Fruit fly (Drosophila melanogaster): ENCODE measurements around the gene JMJD6.
A peak's percentile ranks its signal among the peaks of the same experiment; 100 is the strongest.

JMJD6 gene

DNA sequence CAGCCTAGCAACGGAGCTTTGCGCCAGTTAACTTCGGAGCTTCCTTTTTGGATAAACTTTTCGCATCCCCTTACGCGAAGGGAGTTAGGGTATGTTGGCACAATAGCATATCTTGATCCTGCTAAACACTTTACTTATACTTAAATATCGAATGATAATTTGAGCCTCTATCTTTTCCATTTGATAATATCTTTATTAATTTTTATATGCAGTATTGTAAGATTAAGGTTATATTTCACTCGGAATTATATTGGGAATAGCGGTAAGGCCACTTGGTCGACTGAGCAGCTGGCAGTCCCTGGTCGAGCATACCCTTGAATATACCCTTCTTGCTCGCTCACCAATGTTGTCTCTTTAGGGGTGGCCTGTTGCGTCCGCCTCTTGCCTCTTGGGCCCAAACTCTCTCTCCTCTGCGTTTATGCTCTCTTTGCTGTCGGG lies 6.6 kb upstream of the JMJD6 start (continued):
- peak in 1 of 2 experiments; percentile 73 for TF ChIP-seq Pdp1 (GFP tag; optimal IDR thresholded peaks at IDR 0.05)
- TF ChIP-seq CG12659 (GFP tag; optimal IDR thresholded peaks at IDR 0.05): peak; percentile 59
- TF ChIP-seq CG7271 (tag; optimal IDR thresholded peaks at IDR 0.05): no peak
- TF ChIP-seq CG7357 (GFP tag; IDR thresholded peaks at IDR 0.05): peak; percentile 45; the same call in 1 of the 3 replicates
- peak; percentile 71 for TF ChIP-seq sisA (GFP tag; IDR thresholded peaks at IDR 0.05)
- peak; percentile 14 for TF ChIP-seq CG2116 (GFP tag; optimal IDR thresholded peaks at IDR 0.05)
- TF ChIP-seq CG4730 (GFP tag; IDR thresholded peaks at IDR 0.05): peak; percentile 63
- TF ChIP-seq H2.0 (GFP tag; IDR thresholded peaks at IDR 0.05): peak; percentile 83
- TF ChIP-seq nau (GFP tag; optimal IDR thresholded peaks at IDR 0.05): no peak
- TF ChIP-seq Six4 (GFP tag; optimal IDR thresholded peaks at IDR 0.05): peak; percentile 37
- TF ChIP-seq CG8290 (GFP tag; optimal IDR thresholded peaks at IDR 0.05): no peak
- no peak for TF ChIP-seq CG8290 (tag; optimal IDR thresholded peaks at IDR 0.05)
- TF ChIP-seq CG34376 (GFP tag; optimal IDR thresholded peaks at IDR 0.05): no peak
- peak; percentile 13 for TF ChIP-seq dmrt11E (tag; optimal IDR thresholded peaks at IDR 0.05)
- TF ChIP-seq NFAT (GFP tag; IDR thresholded peaks at IDR 0.05): peak; percentile 65; the same call in 1 of the 2 replicates
- peak; percentile 46 for TF ChIP-seq phol (tag; optimal IDR thresholded peaks at IDR 0.05)
- peak; percentile 7 for TF ChIP-seq CG14710 (tag; optimal IDR thresholded peaks at IDR 0.05)
- no peak for TF ChIP-seq CG13123 (GFP tag; optimal IDR thresholded peaks at IDR 0.05)
- TF ChIP-seq CG3838 (GFP tag; optimal IDR thresholded peaks at IDR 0.05): no peak
- TF ChIP-seq NK7.1 (GFP tag; optimal IDR thresholded peaks at IDR 0.05): peak; percentile 57
- TF ChIP-seq CHES-1-like (GFP tag; optimal IDR thresholded peaks at IDR 0.05): no peak
- TF ChIP-seq trh (GFP tag; optimal IDR thresholded peaks at IDR 0.05): peak; percentile 50
- TF ChIP-seq CG31441 (GFP tag; IDR thresholded peaks at IDR 0.05): no peak; the same call in 1 of the 2 replicates
- TF ChIP-seq vvl (GFP tag; IDR thresholded peaks at IDR 0.05): peak; percentile 72
- TF ChIP-seq Scr (GFP tag; IDR thresholded peaks at IDR 0.05; ENCODE audit: partially characterized antibody): no peak
- TF ChIP-seq BEAF-32 (GFP tag; optimal IDR thresholded peaks at IDR 0.05): no peak
- TF ChIP-seq CG17361 (GFP tag; IDR thresholded peaks at IDR 0.05): peak; percentile 61
- TF ChIP-seq CG8281 (tag; optimal IDR thresholded peaks at IDR 0.05): no peak

DNA sequence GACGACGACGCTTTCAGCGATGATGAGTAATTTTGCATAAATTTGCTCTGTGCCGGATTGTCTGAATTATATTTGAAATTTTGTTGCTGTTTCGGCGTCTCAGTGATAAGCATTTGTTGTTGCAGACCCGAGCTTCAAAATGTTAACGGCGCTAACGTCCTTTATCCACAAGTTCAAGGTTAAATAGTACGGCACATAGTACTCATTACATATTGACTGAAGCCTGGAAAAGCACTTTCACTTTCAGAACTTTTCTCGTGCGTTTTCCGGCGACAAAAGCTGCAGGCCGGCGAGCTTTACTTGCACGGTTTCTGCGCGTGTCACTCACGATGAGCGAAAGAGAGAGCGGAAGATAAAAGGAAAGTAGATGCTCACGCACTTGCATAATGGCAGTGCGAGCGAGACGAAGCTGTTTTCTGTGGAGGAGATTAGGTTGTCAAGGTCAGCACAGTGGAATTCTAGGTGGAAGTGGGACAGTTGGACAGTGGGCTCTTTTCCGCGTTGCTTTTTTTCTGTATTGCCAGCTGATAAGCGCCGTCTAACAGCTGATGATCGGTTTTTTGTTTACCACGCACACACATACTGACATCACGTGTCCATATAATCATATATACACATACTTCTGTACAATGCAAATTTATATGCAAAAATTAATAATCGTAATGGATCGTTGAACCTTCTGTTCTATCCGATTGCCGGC lies 6.1 kb upstream of the JMJD6 start:
- TF ChIP-seq Doc2 (GFP tag; IDR thresholded peaks at IDR 0.05): 0 out of 2 replicates have a peak, but pooled peaks have one; percentile 3
- TF ChIP-seq CG5953 (GFP tag; IDR thresholded peaks at IDR 0.05): no peak
- TF ChIP-seq CG7372 (GFP tag; IDR thresholded peaks at IDR 0.05): no peak
- no peak for TF ChIP-seq bab2 (GFP tag; optimal IDR thresholded peaks at IDR 0.05)
- TF ChIP-seq ssp (GFP tag; IDR thresholded peaks at IDR 0.05): no peak
- TF ChIP-seq gt (GFP tag; IDR thresholded peaks at IDR 0.05): no peak
- peak; percentile 72 for TF ChIP-seq oc (tag; optimal IDR thresholded peaks at IDR 0.05)
- TF ChIP-seq rib (GFP tag; IDR thresholded peaks at IDR 0.05): no peak
- no peak for TF ChIP-seq Nf-YA (GFP tag; IDR thresholded peaks at IDR 0.05)
- no peak for TF ChIP-seq CG1647 (GFP tag; optimal IDR thresholded peaks at IDR 0.05)
- peak; percentile 17 for TF ChIP-seq her (GFP tag; optimal IDR thresholded peaks at IDR 0.05)
- peak; percentile 62 for TF ChIP-seq unc-4 (GFP tag; IDR thresholded peaks at IDR 0.05; ENCODE audit: partially characterized antibody)
- TF ChIP-seq Dll (GFP tag; IDR thresholded peaks at IDR 0.05; ENCODE audit: partially characterized antibody): peak; percentile 75
- TF ChIP-seq CG2712 (tag; optimal IDR thresholded peaks at IDR 0.05): no peak
- TF ChIP-seq gcm2 (GFP tag; optimal IDR thresholded peaks at IDR 0.05): no peak
- no peak for TF ChIP-seq danr (GFP tag; IDR thresholded peaks at IDR 0.05)
- peak; percentile 65 for TF ChIP-seq Med (GFP tag)
- TF ChIP-seq CG30431 (GFP tag; optimal IDR thresholded peaks at IDR 0.05): no peak
- 0 out of 2 replicates have a peak, but pooled peaks have one; percentile 39 for TF ChIP-seq ato (GFP tag; IDR thresholded peaks at IDR 0.05; ENCODE audit: partially characterized antibody)
- TF ChIP-seq sob (GFP tag; IDR thresholded peaks at IDR 0.05): 0 out of 2 replicates have a peak, but pooled peaks have one; percentile 27
- TF ChIP-seq CG12219 (GFP tag; optimal IDR thresholded peaks at IDR 0.05): no peak
- no peak for TF ChIP-seq lilli (GFP tag; optimal IDR thresholded peaks at IDR 0.05)
- TF ChIP-seq exex (tag; optimal IDR thresholded peaks at IDR 0.05): peak; percentile 39

Data from whole organism, embryonic.